Worm (Caenorhabditis elegans): Measurements from ENCODE around the gene clec-179.

clec-179 gene

DNA sequence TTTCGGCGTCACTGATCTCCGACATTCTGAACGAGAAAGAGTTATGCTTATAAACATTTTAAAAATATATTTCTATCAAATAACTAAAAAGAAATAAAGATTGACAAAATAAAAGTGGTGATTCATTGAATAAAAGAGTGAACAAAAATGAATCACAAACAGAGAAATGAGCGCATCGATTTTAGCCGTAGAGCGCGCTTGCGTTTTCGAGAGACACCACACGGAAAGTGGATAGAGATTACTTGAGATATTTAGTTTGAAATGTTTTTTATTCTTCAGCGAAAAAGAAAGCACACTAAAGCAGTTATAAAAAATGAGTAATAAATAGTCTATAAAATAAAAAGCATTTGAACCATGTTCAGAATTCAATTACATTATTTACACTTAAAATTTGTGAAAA is 45.7 kb upstream of the clec-179 start, which contains the start of gene cap-1 (continued):
- peak; percentile 5 for TF ChIP-seq nfya-1 (tag; optimal IDR thresholded peaks at IDR 0.05)

DNA sequence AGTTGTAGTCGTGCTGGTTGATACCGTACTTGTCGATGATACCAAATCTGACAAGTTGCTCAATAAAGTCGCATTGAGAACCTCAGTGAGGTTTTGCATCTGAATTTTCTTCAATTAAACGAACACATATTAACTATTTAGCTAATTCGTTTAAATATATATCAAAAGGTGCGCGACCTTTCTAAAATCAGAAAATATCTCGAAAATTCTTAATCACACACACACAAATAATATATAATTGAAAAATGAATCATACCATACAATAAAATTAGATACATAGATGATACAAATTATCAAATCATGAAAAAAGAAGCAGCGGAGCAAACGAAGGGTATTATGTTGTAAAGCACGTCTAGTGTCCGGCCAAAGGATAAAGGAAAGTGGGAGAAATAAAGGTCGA is 43.7 kb upstream of the clec-179 start, which contains the start of gene D2024.5:
Gene D2024.5 (minus strand): TSS at position 101 of the 400 bp plus-strand sequence.
- TF ChIP-seq odd-2 (tag; optimal IDR thresholded peaks at IDR 0.05) (no peak), pha-2 (tag; optimal IDR thresholded peaks at IDR 0.05) (no peak), ceh-9 (tag; optimal IDR thresholded peaks at IDR 0.05) (no peak), ceh-18 (tag; optimal IDR thresholded peaks at IDR 0.05) (no peak), nfya-1 (tag; optimal IDR thresholded peaks at IDR 0.05) (no peak), ceh-31 (tag; optimal IDR thresholded peaks at IDR 0.05) (no peak), hlh-6 (tag; optimal IDR thresholded peaks at IDR 0.05) (no peak), ceh-48 (tag; optimal IDR thresholded peaks at IDR 0.05) (no peak), nhr-232 (tag; optimal IDR thresholded peaks at IDR 0.05) (no peak), unc-42 (tag; optimal IDR thresholded peaks at IDR 0.05) (no peak), ttx-3 (tag; optimal IDR thresholded peaks at IDR 0.05) (no peak), fkh-6 (tag; optimal IDR thresholded peaks at IDR 0.05) (no peak), Y22D7AL.16 (tag; optimal IDR thresholded peaks at IDR 0.05) (no peak)

DNA sequence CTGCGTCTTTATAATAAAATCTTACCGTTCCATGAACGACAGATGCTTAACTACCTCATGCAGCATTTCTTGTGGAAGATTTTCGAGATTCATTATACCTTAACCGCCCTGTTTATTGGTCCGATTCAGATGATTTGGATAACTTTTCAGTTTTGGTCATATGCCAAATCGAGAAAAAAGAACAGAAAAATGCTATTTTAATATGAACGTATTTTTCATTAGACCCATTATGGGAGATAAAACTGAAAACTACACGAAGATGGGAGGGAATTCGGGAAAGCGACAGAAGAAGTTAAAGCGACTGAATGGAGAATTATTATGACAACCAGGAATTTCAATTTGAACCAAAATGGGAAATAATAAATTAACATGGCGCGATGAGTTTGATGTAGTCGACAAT is 42.6 kb upstream of the clec-179 start, which contains the start of gene R13A1.10:
Gene R13A1.10 (minus strand): TSS at position 101 of the 400 bp plus-strand sequence.
- TF ChIP-seq pha-2 (tag; optimal IDR thresholded peaks at IDR 0.05), result no peak
- TF ChIP-seq nhr-11 (tag; optimal IDR thresholded peaks at IDR 0.05), result no peak
- TF ChIP-seq ref-2 (tag; optimal IDR thresholded peaks at IDR 0.05), result no peak
- no peak for TF ChIP-seq fkh-6 (tag; optimal IDR thresholded peaks at IDR 0.05)
- no peak for TF ChIP-seq tbx-7 (tag; optimal IDR thresholded peaks at IDR 0.05)
- no peak for TF ChIP-seq unc-3 (GFP tag; conservative IDR thresholded peaks at IDR 0.05)
- no peak for TF ChIP-seq unc-3 (tag; optimal IDR thresholded peaks at IDR 0.05)
- TF ChIP-seq pros-1 (tag; optimal IDR thresholded peaks at IDR 0.05), result no peak
- TF ChIP-seq madf-2 (tag; optimal IDR thresholded peaks at IDR 0.05), result no peak
- TF ChIP-seq hlh-15 (tag; optimal IDR thresholded peaks at IDR 0.05), result no peak
- no peak for TF ChIP-seq zip-5 (tag; optimal IDR thresholded peaks at IDR 0.05)
- TF ChIP-seq rnt-1 (tag; optimal IDR thresholded peaks at IDR 0.05), result no peak
- TF ChIP-seq syd-9 (tag; optimal IDR thresholded peaks at IDR 0.05), result no peak

DNA sequence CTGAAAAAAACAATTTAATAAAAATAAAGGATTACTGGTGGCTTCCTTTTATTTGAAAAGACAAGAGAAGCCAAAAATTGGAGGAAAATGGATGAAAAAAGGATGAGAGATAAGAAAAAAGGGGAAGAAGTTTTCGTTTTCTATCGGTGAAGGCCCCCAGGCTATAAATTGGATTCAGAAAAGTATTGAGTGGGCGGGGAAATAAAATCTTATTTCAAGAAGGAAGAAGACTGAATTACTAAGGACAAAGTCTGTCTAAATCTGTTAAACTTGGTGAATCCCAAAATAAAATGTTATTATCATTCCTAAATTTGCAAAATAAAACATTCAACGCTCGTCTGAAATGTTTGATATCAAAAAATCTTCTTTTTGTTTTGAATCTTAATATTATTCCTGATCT is 37.6 kb upstream of the clec-179 start:
- TF ChIP-seq fkh-6 (tag; optimal IDR thresholded peaks at IDR 0.05), result no peak
- TF ChIP-seq fax-1 (tag; optimal IDR thresholded peaks at IDR 0.05), result no peak
- TF ChIP-seq unc-42 (tag; optimal IDR thresholded peaks at IDR 0.05), result peak; percentile 66

DNA sequence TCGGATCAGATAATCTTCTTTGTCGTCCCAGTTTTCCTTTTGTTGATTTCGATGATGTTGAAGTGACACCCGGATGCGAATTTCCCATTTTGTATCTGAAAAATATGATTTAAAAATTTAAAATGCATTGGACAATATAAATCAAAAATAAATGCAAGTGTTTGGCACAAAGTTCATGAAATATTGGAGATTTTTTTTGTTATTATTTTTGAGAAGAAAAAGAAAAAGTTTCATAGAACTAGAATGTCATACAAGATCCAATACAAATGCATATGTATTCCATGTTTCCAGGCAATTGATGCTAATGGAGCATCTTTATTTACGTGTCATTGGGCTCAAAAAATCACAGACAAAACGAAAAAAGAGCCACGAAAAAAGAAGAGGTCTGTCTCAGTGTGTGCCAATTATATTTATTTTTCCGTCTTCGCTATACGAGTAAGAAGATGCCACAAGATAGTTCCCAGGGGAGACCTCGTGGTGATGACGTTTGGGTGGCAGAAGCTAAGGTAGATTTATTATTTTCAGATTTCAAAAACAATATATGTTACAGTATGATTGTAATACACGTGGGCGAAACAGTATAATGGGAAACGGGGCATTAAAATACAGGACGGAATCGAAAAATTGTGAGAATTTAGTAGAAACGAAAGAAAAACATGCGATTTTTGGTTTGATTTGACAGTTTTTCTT is 35.0 kb upstream of the clec-179 start, which contains the start of the genes glb-23 and R13A1.1:
Gene glb-23 (minus strand): TSS at position 101 of the 690 bp plus-strand sequence.
Gene R13A1.1 (plus strand): TSS at position 640 of the 690 bp plus-strand sequence.
- TF ChIP-seq dmd-4 (tag; optimal IDR thresholded peaks at IDR 0.05; ENCODE audit: borderline replicate concordance) (no peak), C38D4.7 (GFP tag; optimal IDR thresholded peaks at IDR 0.05) (no peak), ceh-22 (tag; optimal IDR thresholded peaks at IDR 0.05) (no peak), unc-42 (tag; optimal IDR thresholded peaks at IDR 0.05) (no peak), ceh-30 (tag; optimal IDR thresholded peaks at IDR 0.05) (no peak), ceh-14 (tag; optimal IDR thresholded peaks at IDR 0.05) (no peak), hlh-13 (GFP tag; optimal IDR thresholded peaks at IDR 0.05) (no peak), sox-4 (tag; optimal IDR thresholded peaks at IDR 0.05) (no peak), K09A11.1 (tag; optimal IDR thresholded peaks at IDR 0.05; ENCODE audit: insufficient read depth) (no peak), pros-1 (tag; optimal IDR thresholded peaks at IDR 0.05) (no peak), Y22D7AL.16 (tag; optimal IDR thresholded peaks at IDR 0.05) (no peak), lin-11 (tag; optimal IDR thresholded peaks at IDR 0.05) (no peak), rnt-1 (tag; optimal IDR thresholded peaks at IDR 0.05) (no peak), K02D7.2 (tag; optimal IDR thresholded peaks at IDR 0.05) (no peak), dve-1 (tag; optimal IDR thresholded peaks at IDR 0.05) (no peak), ahr-1 (tag; optimal IDR thresholded peaks at IDR 0.05) (no peak), tbx-7 (tag; optimal IDR thresholded peaks at IDR 0.05) (no peak), elt-4 (tag; optimal IDR thresholded peaks at IDR 0.05) (no peak), nfya-1 (tag; optimal IDR thresholded peaks at IDR 0.05) (no peak)
